Fruit fly (Drosophila melanogaster) whole organism, embryonic: ENCODE results near the gene kek6.

ENCODE experiments used
- Aef1 ChIP-seq: fragments of 200-800 bp; sonication (Bioruptor generic); IDR thresholded peaks from 3 replicates; pipeline ENCODE4 v1.3.6; 2022; ENCODE audit warnings: missing biosample characterization, missing genetic modification characterization
- Antp ChIP-seq: fragments of 200-800 bp; sonication (Bioruptor generic); optimal IDR thresholded peaks from 3 replicates; lab custom pipeline; 2016; ENCODE audit warnings: missing biosample characterization, missing genetic modification characterization
- BEAF-32 ChIP-seq: fragments of 200-800 bp; sonication (Bioruptor generic); optimal IDR thresholded peaks from 3 replicates; lab custom pipeline; 2017; ENCODE audit warnings: missing biosample characterization, missing genetic modification characterization, mild to moderate bottlenecking, moderate library complexity, missing genetic modification reagents
- CG10209 ChIP-seq: fragments of 200-800 bp; sonication (Bioruptor generic); optimal IDR thresholded peaks from 3 replicates; lab custom pipeline; 2017; ENCODE audit warnings: missing biosample characterization, mild to moderate bottlenecking, missing genetic modification characterization, missing genetic modification reagents
- CG12236 ChIP-seq: fragments of 200-800 bp; sonication (Bioruptor generic); optimal IDR thresholded peaks from 2 replicates; lab custom pipeline; 2016; ENCODE audit warnings: missing biosample characterization, missing genetic modification characterization
- CG12299 ChIP-seq: fragments of 200-800 bp; sonication (Bioruptor generic); optimal IDR thresholded peaks from 2 replicates; lab custom pipeline; 2018; ENCODE audit warnings: missing biosample characterization, mild to moderate bottlenecking, missing genetic modification characterization
- CG1233 ChIP-seq: fragments of 200-800 bp; sonication (Bioruptor generic); optimal IDR thresholded peaks from 4 replicates; lab custom pipeline; 2018; ENCODE audit warnings: missing biosample characterization, mild to moderate bottlenecking, missing genetic modification characterization
- CG12391 ChIP-seq: fragments of 200-800 bp; sonication (Bioruptor generic); optimal IDR thresholded peaks from 3 replicates; lab custom pipeline; 2018; ENCODE audit warnings: missing biosample characterization, mild to moderate bottlenecking, missing genetic modification characterization, moderate library complexity
- CG13775 ChIP-seq: fragments of 200-800 bp; sonication (Bioruptor generic); optimal IDR thresholded peaks from 3 replicates; lab custom pipeline; 2017; ENCODE audit warnings: missing biosample characterization, mild to moderate bottlenecking, missing genetic modification characterization
- CG17361 ChIP-seq: fragments of 200-800 bp; sonication (Bioruptor generic); IDR thresholded peaks from 3 replicates; pipeline ENCODE4 v1.3.6; 2022; ENCODE audit warnings: missing biosample characterization, missing genetic modification characterization
- CG17568 ChIP-seq: fragments of 200-800 bp; sonication (Bioruptor generic); optimal IDR thresholded peaks from 2 replicates; lab custom pipeline; 2018; ENCODE audit warnings: missing biosample characterization, mild to moderate bottlenecking, missing genetic modification characterization, moderate library complexity
- CG18011 ChIP-seq: fragments of 200-800 bp; sonication (Bioruptor generic); optimal IDR thresholded peaks from 2 replicates; lab custom pipeline; 2017; ENCODE audit warnings: missing biosample characterization, missing genetic modification characterization, mild to moderate bottlenecking, moderate library complexity, missing genotype
- CG2875 ChIP-seq: fragments of 200-800 bp; sonication (Bioruptor generic); optimal IDR thresholded peaks from 2 replicates; lab custom pipeline; 2017; ENCODE audit warnings: missing biosample characterization, mild to moderate bottlenecking, missing genetic modification characterization, missing genetic modification reagents
- CG30020 ChIP-seq: fragments of 200-800 bp; optimal IDR thresholded peaks from 2 replicates; lab custom pipeline; 2019; ENCODE audit warnings: missing biosample characterization, mild to moderate bottlenecking, missing genetic modification characterization, moderate library complexity
- CG31365 ChIP-seq: fragments of 200-800 bp; sonication (Bioruptor generic); optimal IDR thresholded peaks from 2 replicates; lab custom pipeline; 2018; ENCODE audit warnings: missing biosample characterization, mild to moderate bottlenecking, missing genetic modification characterization
- CG34376 ChIP-seq: fragments of 200-800 bp; sonication (Bioruptor generic); optimal IDR thresholded peaks from 2 replicates; lab custom pipeline; 2018; ENCODE audit warnings: missing biosample characterization, mild to moderate bottlenecking, missing genetic modification characterization
- CG34422 ChIP-seq: fragments of 200-800 bp; sonication (Bioruptor generic); IDR thresholded peaks from 3 replicates; pipeline ENCODE4 v1.3.6; 2022; ENCODE audit warnings: missing biosample characterization, missing genetic modification characterization
- CG3838 ChIP-seq: fragments of 200-800 bp; sonication (Bioruptor generic); optimal IDR thresholded peaks from 3 replicates; lab custom pipeline; 2016; ENCODE audit warnings: missing biosample characterization, missing genetic modification characterization
- CG4328 ChIP-seq: fragments of 200-800 bp; sonication (Bioruptor generic); optimal IDR thresholded peaks from 3 replicates; lab custom pipeline; 2017; ENCODE audit warnings: missing biosample characterization, missing genetic modification reagents, missing genetic modification characterization
- CG6175 ChIP-seq: fragments of 200-800 bp; sonication (Bioruptor generic); IDR thresholded peaks from 3 replicates; pipeline ENCODE4 v1.3.6; 2022; ENCODE audit warnings: missing biosample characterization, missing genetic modification characterization
- CG6254 ChIP-seq: fragments of 200-800 bp; sonication (Bioruptor generic); optimal IDR thresholded peaks from 3 replicates; lab custom pipeline; 2017; ENCODE audit warnings: mild to moderate bottlenecking, missing biosample characterization, missing genetic modification reagents, missing genetic modification characterization
- CG7928 ChIP-seq: fragments of 200-800 bp; sonication (Bioruptor generic); optimal IDR thresholded peaks from 2 replicates; lab custom pipeline; 2017; ENCODE audit warnings: missing biosample characterization, mild to moderate bottlenecking, missing genetic modification characterization
- CHES-1-like ChIP-seq: fragments of 200-800 bp; sonication (Bioruptor generic); optimal IDR thresholded peaks from 2 replicates; lab custom pipeline; 2016; ENCODE audit warnings: missing biosample characterization, missing genetic modification characterization
- Dp ChIP-seq: fragments of 200-800 bp; sonication (Bioruptor generic); optimal IDR thresholded peaks from 2 replicates; lab custom pipeline; 2018; ENCODE audit warnings: missing biosample characterization, mild to moderate bottlenecking, missing genetic modification characterization, moderate library complexity
- Ets65A ChIP-seq: fragments of 200-800 bp; sonication (Bioruptor generic); peaks from one replicate; lab custom pipeline; 2016; ENCODE audit warnings: missing biosample characterization, missing genetic modification characterization
- HLH3B ChIP-seq: fragments of 200-800 bp; sonication (Bioruptor generic); IDR thresholded peaks from 2 replicates; pipeline ENCODE4 v1.3.6; 2022; ENCODE audit warnings: missing biosample characterization, missing genetic modification characterization
- HLH54F ChIP-seq: fragments of 200-800 bp; sonication (Bioruptor generic); optimal IDR thresholded peaks from 3 replicates; lab custom pipeline; 2016; ENCODE audit warnings: missing biosample characterization, missing genetic modification characterization
- Myb ChIP-seq: fragments of 200-800 bp; sonication (Bioruptor generic); optimal IDR thresholded peaks from 2 replicates; lab custom pipeline; 2016; ENCODE audit warnings: missing biosample characterization, missing genetic modification characterization
- NC2β ChIP-seq: fragments of 200-800 bp; sonication (Bioruptor generic); optimal IDR thresholded peaks from 2 replicates; lab custom pipeline; 2016; ENCODE audit warnings: missing biosample characterization, missing genetic modification characterization
- Scr ChIP-seq: fragments of 200-800 bp; sonication (Bioruptor generic); IDR thresholded peaks from 2 replicates; pipeline ENCODE4 v1.3.6; 2022; ENCODE audit warnings: missing biosample characterization, missing genetic modification characterization; ENCODE audit not compliant: partially characterized antibody
- Stat92E ChIP-seq, 3 experiments: fragments of >200 bp in 2 of 3; fragments of 200-800 bp in 1 of 3; sonication (Bioruptor generic) in 1 of 3; optimal IDR thresholded peaks; 2 replicates each; lab custom pipeline; 2017 to 2019; ENCODE audit warnings: missing biosample characterization in 3 of 3, missing genetic modification characterization in 3 of 3, mild to moderate bottlenecking in 1 of 3, moderate library complexity in 1 of 3
- YL-1 ChIP-seq: fragments of 200-800 bp; sonication (Bioruptor generic); optimal IDR thresholded peaks from 3 replicates; lab custom pipeline; 2017; ENCODE audit warnings: missing biosample characterization, mild to moderate bottlenecking, missing genetic modification characterization
- chm ChIP-seq: fragments of 200-800 bp; sonication (Bioruptor generic); IDR thresholded peaks from 2 replicates; pipeline ENCODE4 v1.3.6; 2022; ENCODE audit warnings: missing biosample characterization, missing genetic modification characterization
- chn ChIP-seq: fragments of 200-800 bp; sonication (Bioruptor generic); optimal IDR thresholded peaks from 2 replicates; lab custom pipeline; 2016; ENCODE audit warnings: missing biosample characterization, missing genetic modification characterization
- ci ChIP-seq: fragments of 200-800 bp; sonication (Bioruptor generic); IDR thresholded peaks from 3 replicates; pipeline ENCODE4 v1.3.6; 2022; ENCODE audit warnings: missing biosample characterization, missing genetic modification characterization
- dpn ChIP-seq, 2 experiments: fragments of 200-800 bp; sonication (Bioruptor generic); optimal IDR thresholded peaks; 3 replicates each; lab custom pipeline; 2016; ENCODE audit warnings: missing biosample characterization in 2 of 2, missing genetic modification characterization in 2 of 2
- gt ChIP-seq: fragments of 200-800 bp; sonication (Bioruptor generic); IDR thresholded peaks from 2 replicates; pipeline ENCODE4 v1.3.6; 2022; ENCODE audit warnings: missing biosample characterization, missing genetic modification characterization
- hb ChIP-seq: fragments of 200-800 bp; sonication (Bioruptor generic); IDR thresholded peaks from 3 replicates; pipeline ENCODE4 v1.3.6; 2022; ENCODE audit warnings: missing biosample characterization, missing genetic modification characterization; ENCODE audit not compliant: partially characterized antibody
- inv ChIP-seq: fragments of 200-800 bp; sonication (Bioruptor generic); IDR thresholded peaks from 2 replicates; pipeline ENCODE4 v1.3.6; 2022; ENCODE audit warnings: missing biosample characterization, missing genetic modification characterization; ENCODE audit not compliant: partially characterized antibody
- nerfin-2 ChIP-seq: fragments of 200-800 bp; sonication (Bioruptor generic); IDR thresholded peaks from 2 replicates; pipeline ENCODE4 v1.3.6; 2022; ENCODE audit warnings: missing biosample characterization, missing genetic modification characterization; ENCODE audit not compliant: partially characterized antibody
- salm ChIP-seq: fragments of 200-800 bp; sonication (Bioruptor generic); optimal IDR thresholded peaks from 2 replicates; lab custom pipeline; 2018; ENCODE audit warnings: missing biosample characterization, mild to moderate bottlenecking, missing genetic modification characterization
- sug ChIP-seq: fragments of 200-800 bp; optimal IDR thresholded peaks from 2 replicates; lab custom pipeline; 2019; ENCODE audit warnings: missing biosample characterization, mild to moderate bottlenecking, missing genetic modification characterization, moderate library complexity
- twi ChIP-seq: fragments of 200-800 bp; optimal IDR thresholded peaks from 2 replicates; lab custom pipeline; 2019; ENCODE audit warnings: missing biosample characterization, mild to moderate bottlenecking, missing genetic modification characterization, moderate library complexity
- unpg ChIP-seq: fragments of 200-800 bp; sonication (Bioruptor generic); optimal IDR thresholded peaks from 3 replicates; lab custom pipeline; 2018; ENCODE audit warnings: missing biosample characterization, mild to moderate bottlenecking, missing genetic modification characterization, moderate library complexity
- vvl ChIP-seq: fragments of 200-800 bp; sonication (Bioruptor generic); IDR thresholded peaks from 2 replicates; pipeline ENCODE4 v1.3.6; 2022; ENCODE audit warnings: missing biosample characterization, missing genetic modification characterization
- zen ChIP-seq: fragments of 200-800 bp; sonication (Bioruptor generic); optimal IDR thresholded peaks from 3 replicates; lab custom pipeline; 2018; ENCODE audit warnings: missing biosample characterization, mild to moderate bottlenecking, missing genetic modification characterization, moderate library complexity
- zen2 ChIP-seq: fragments of 200-800 bp; sonication (Bioruptor generic); IDR thresholded peaks from 3 replicates; pipeline ENCODE4 v1.3.6; 2022; ENCODE audit warnings: missing biosample characterization, missing genetic modification characterization; ENCODE audit not compliant: partially characterized antibody

Gene kek6

dm6 chr3R:31596071-31596883 lies 25.7 kb upstream of the kek6 start, which contains the start of gene RpL6 (continued):
- TF ChIP-seq CG2875 (GFP tag; lab: Kevin White, UChicago) (no peak), dpn (GFP tag; optimal IDR thresholded peaks at IDR 0.05; lab: Kevin White, UChicago) (peak in 1 of 2 experiments; percentile 3), CG30020 (tag; lab: Kevin White, UChicago) (peak; percentile 70), gt (GFP tag; lab: Robert Waterston, UW) (no peak), CG34376 (GFP tag; lab: Kevin White, UChicago) (peak; percentile 38), unpg (GFP tag; lab: Kevin White, UChicago) (peak; percentile 15), CG13775 (peak; percentile 31), chm (GFP tag; lab: Robert Waterston, UW) (0 out of 2 replicates have a peak, but pooled peaks have one; percentile 29), zen (tag; lab: Kevin White, UChicago) (peak; percentile 3), vvl (0 out of 2 replicates have a peak, but pooled peaks have one; percentile 7), CG12236 (peak; percentile 18), HLH3B (GFP tag; lab: Robert Waterston, UW) (peak; percentile 13; the same call in 1 of the 2 replicates), Myb (GFP tag; lab: Kevin White, UChicago) (peak; percentile 98), Scr (GFP tag; lab: Robert Waterston, UW) (peak; percentile 83), CHES-1-like (GFP tag; lab: Kevin White, UChicago) (peak; percentile 14), CG17361 (GFP tag; lab: Robert Waterston, UW) (peak; percentile 52; the same call in 2 of the 3 replicates), Stat92E (GFP tag; optimal IDR thresholded peaks at IDR 0.05; lab: Kevin White, UChicago) (peak in 1 of 3 experiments; percentile 49), YL-1 (GFP tag; lab: Kevin White, UChicago) (peak; percentile 98), CG6254 (GFP tag; lab: Kevin White, UChicago) (peak; percentile 6), Ets65A (GFP tag; lab: Kevin White, UChicago) (peak; percentile 64), chn (GFP tag; lab: Kevin White, UChicago) (no peak), NC2β (GFP tag; lab: Kevin White, UChicago) (peak; percentile 39), BEAF-32 (peak; percentile 84), CG10209 (GFP tag; lab: Kevin White, UChicago) (no peak), Antp (no peak), CG6175 (GFP tag; lab: Robert Waterston, UW) (no peak), CG18011 (no peak), inv (peak; percentile 57), CG4328 (GFP tag; lab: Kevin White, UChicago) (peak; percentile 12), zen2 (GFP tag; lab: Robert Waterston, UW) (peak; percentile 37; the same call in 1 of the 3 replicates), CG1233 (GFP tag; lab: Kevin White, UChicago) (peak; percentile 16), HLH54F (GFP tag; lab: Kevin White, UChicago) (no peak), CG34422 (peak; percentile 76; the same call in 1 of the 3 replicates), CG17568 (GFP tag; lab: Kevin White, UChicago) (no peak), Dp (GFP tag; lab: Kevin White, UChicago) (peak; percentile 62), CG3838 (GFP tag; lab: Kevin White, UChicago) (no peak), Aef1 (GFP tag; lab: Robert Waterston, UW) (no peak), CG12391 (tag; lab: Kevin White, UChicago) (peak; percentile 54), nerfin-2 (GFP tag; lab: Robert Waterston, UW) (peak; percentile 81), CG31365 (peak; percentile 6), CG7928 (peak; percentile 0), CG12299 (peak; percentile 28), ci (GFP tag; lab: Robert Waterston, UW) (no peak), twi (tag; lab: Kevin White, UChicago) (peak; percentile 9), salm (tag; lab: Kevin White, UChicago) (peak; percentile 4), sug (tag; lab: Kevin White, UChicago) (peak; percentile 1), hb (peak; percentile 83)
